1 fruit fly cellular context compared by ENCODE assay signal in the genomic region with DNA sequence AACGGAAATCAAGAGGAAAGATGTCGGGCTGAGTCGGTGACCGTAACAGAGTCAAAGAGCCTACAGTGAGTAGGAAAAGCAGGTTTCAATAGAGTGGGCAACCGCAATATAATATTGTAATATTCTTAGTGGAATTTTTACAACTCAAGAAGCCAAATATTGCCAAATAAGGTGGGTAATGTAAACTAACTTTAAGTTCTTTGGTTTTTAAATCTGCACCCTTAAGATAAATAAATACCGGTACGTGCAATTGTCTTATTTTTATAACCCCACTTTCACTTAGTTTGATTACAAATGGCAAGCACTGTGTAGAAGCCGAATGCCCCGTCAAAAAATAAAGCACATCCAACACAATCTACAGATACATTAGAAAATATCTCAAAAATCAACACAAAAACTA.
A peak's percentile ranks its signal among the peaks of the same experiment; 100 is the strongest.
TF ChIP-seq lines count a peak whose summit lies in the region.

No protein-coding gene starts in this region.

TF ChIP-seq in whole organism, embryonic, 481 proteins besides CTCF, POLR2A, EP300 and RAD21 (continued from another document and continues in another):
- TF ChIP-seq CG2116 (GFP tag; optimal IDR thresholded peaks at IDR 0.05; lab: Kevin White, UChicago) (no peak), bsh (GFP tag; optimal IDR thresholded peaks at IDR 0.05; lab: Kevin White, UChicago) (peak in 1 of 2 experiments; percentile 50), tin (GFP tag; optimal IDR thresholded peaks at IDR 0.05; lab: Kevin White, UChicago) (no peak), grau (tag; optimal IDR thresholded peaks at IDR 0.05; lab: Kevin White, UChicago) (no peak), Hr39 (optimal IDR thresholded peaks at IDR 0.05; lab: Kevin White, UChicago) (no peak), amos (GFP tag; IDR thresholded peaks at IDR 0.05; lab: Robert Waterston, UW; ENCODE audit: partially characterized antibody) (no peak), CG3281 (GFP tag; optimal IDR thresholded peaks at IDR 0.05; lab: Kevin White, UChicago) (no peak), trh (GFP tag; optimal IDR thresholded peaks at IDR 0.05; lab: Kevin White, UChicago) (no peak), CG14050 (GFP tag; IDR thresholded peaks at IDR 0.05; lab: Robert Waterston, UW) (peak; percentile 15; the same call in 1 of the 3 replicates), H15 (GFP tag; IDR thresholded peaks at IDR 0.05; lab: Robert Waterston, UW) (no peak), peb (GFP tag; IDR thresholded peaks at IDR 0.05; lab: Robert Waterston, UW) (no peak), MESR4 (GFP tag; optimal IDR thresholded peaks at IDR 0.05; lab: Kevin White, UChicago) (no peak), Fer3 (tag; optimal IDR thresholded peaks at IDR 0.05; lab: Kevin White, UChicago) (peak; percentile 8), Nf-YA (GFP tag; IDR thresholded peaks at IDR 0.05; lab: Robert Waterston, UW) (0 out of 2 replicates have a peak, but pooled peaks have one; percentile 24), jing (GFP tag; optimal IDR thresholded peaks at IDR 0.05; lab: Kevin White, UChicago) (no peak), ro (GFP tag; IDR thresholded peaks at IDR 0.05; lab: Robert Waterston, UW) (no peak), Atf6 (GFP tag; IDR thresholded peaks at IDR 0.05; lab: Robert Waterston, UW) (no peak), CG7839 (tag; optimal IDR thresholded peaks at IDR 0.05; lab: Kevin White, UChicago) (peak; percentile 43), eve (GFP tag; optimal IDR thresholded peaks at IDR 0.05; lab: Kevin White, UChicago) (no peak), CG9797 (GFP tag; optimal IDR thresholded peaks at IDR 0.05; lab: Kevin White, UChicago) (no peak), Sry-β (GFP tag; optimal IDR thresholded peaks at IDR 0.05; lab: Kevin White, UChicago) (no peak), sr (GFP tag; IDR thresholded peaks at IDR 0.05; lab: Robert Waterston, UW) (no peak), unc-4 (GFP tag; IDR thresholded peaks at IDR 0.05; lab: Robert Waterston, UW; ENCODE audit: partially characterized antibody) (no peak), D (optimal IDR thresholded peaks at IDR 0.05; lab: Kevin White, UChicago) (no peak), D (GFP tag; optimal IDR thresholded peaks at IDR 0.05; lab: Kevin White, UChicago) (no peak), HHEX (GFP tag; optimal IDR thresholded peaks at IDR 0.05; lab: Kevin White, UChicago) (no peak), ham (GFP tag; IDR thresholded peaks at IDR 0.05; lab: Robert Waterston, UW) (no peak), lab (GFP tag; optimal IDR thresholded peaks at IDR 0.05; lab: Kevin White, UChicago) (peak; percentile 17), CG3838 (GFP tag; optimal IDR thresholded peaks at IDR 0.05; lab: Kevin White, UChicago) (no peak), schlank (tag; optimal IDR thresholded peaks at IDR 0.05; lab: Kevin White, UChicago) (no peak), CG6654 (GFP tag; optimal IDR thresholded peaks at IDR 0.05; lab: Kevin White, UChicago) (no peak), CG7357 (GFP tag; IDR thresholded peaks at IDR 0.05; lab: Robert Waterston, UW) (peak; percentile 41; the same call in 1 of the 3 replicates), CG3065 (GFP tag; optimal IDR thresholded peaks at IDR 0.05; lab: Kevin White, UChicago) (no peak), vnd (GFP tag; IDR thresholded peaks at IDR 0.05; lab: Robert Waterston, UW; ENCODE audit: partially characterized antibody) (no peak), CG15011 (GFP tag; optimal IDR thresholded peaks at IDR 0.05; lab: Kevin White, UChicago) (no peak), GATAe (GFP tag; conservative IDR thresholded peaks at IDR 0.05; lab: Robert Waterston, UW) (no peak), CG10462 (GFP tag; optimal IDR thresholded peaks at IDR 0.05; lab: Kevin White, UChicago) (no peak), NfI (GFP tag; optimal IDR thresholded peaks at IDR 0.05; lab: Kevin White, UChicago) (no peak), HLH3B (GFP tag; IDR thresholded peaks at IDR 0.05; lab: Robert Waterston, UW) (no peak), mam (GFP tag; optimal IDR thresholded peaks at IDR 0.05; lab: Kevin White, UChicago) (no peak), CG11560 (tag; IDR thresholded peaks at IDR 0.05; lab: Robert Waterston, UW) (no peak), PHDP (tag; optimal IDR thresholded peaks at IDR 0.05; lab: Kevin White, UChicago) (no peak), HLH4C (GFP tag; IDR thresholded peaks at IDR 0.05; lab: Robert Waterston, UW; ENCODE audit: partially characterized antibody) (no peak), lov (optimal IDR thresholded peaks at IDR 0.05; lab: Kevin White, UChicago) (no peak), lov (GFP tag; IDR thresholded peaks at IDR 0.05; lab: Robert Waterston, UW) (no peak), CG12391 (tag; optimal IDR thresholded peaks at IDR 0.05; lab: Kevin White, UChicago) (no peak), Usf (GFP tag; optimal IDR thresholded peaks at IDR 0.05; lab: Kevin White, UChicago) (no peak), CG10321 (GFP tag; IDR thresholded peaks at IDR 0.05; lab: Robert Waterston, UW) (no peak), Myb (GFP tag; optimal IDR thresholded peaks at IDR 0.05; lab: Kevin White, UChicago) (peak; percentile 12), CG18599 (GFP tag; optimal IDR thresholded peaks at IDR 0.05; lab: Kevin White, UChicago) (no peak), NFAT (GFP tag; IDR thresholded peaks at IDR 0.05; lab: Robert Waterston, UW) (no peak), CG12769 (tag; optimal IDR thresholded peaks at IDR 0.05; lab: Kevin White, UChicago) (peak; percentile 34), z (GFP tag; IDR thresholded peaks at IDR 0.05; lab: Robert Waterston, UW) (peak; percentile 75; the same call in 2 of the 3 replicates), pan (optimal IDR thresholded peaks at IDR 0.05; lab: Kevin White, UChicago) (no peak), pan (GFP tag; optimal IDR thresholded peaks at IDR 0.05 in 1 of 2, IDR thresholded peaks at IDR 0.05 in 1 of 2) (no peak), zfh2 (GFP tag; optimal IDR thresholded peaks at IDR 0.05; lab: Kevin White, UChicago) (no peak), jumu (GFP tag; optimal IDR thresholded peaks at IDR 0.05; lab: Kevin White, UChicago) (no peak), CG11093 (GFP tag; IDR thresholded peaks at IDR 0.05; lab: Robert Waterston, UW) (peak; percentile 72), Sox100B (GFP tag; optimal IDR thresholded peaks at IDR 0.05; lab: Kevin White, UChicago) (no peak), Bgb (GFP tag; IDR thresholded peaks at IDR 0.05; lab: Robert Waterston, UW; ENCODE audit: partially characterized antibody) (no peak), CG3163 (GFP tag; optimal IDR thresholded peaks at IDR 0.05; lab: Kevin White, UChicago) (no peak), CG30020 (tag; optimal IDR thresholded peaks at IDR 0.05; lab: Kevin White, UChicago) (no peak), CG1647 (GFP tag; optimal IDR thresholded peaks at IDR 0.05; lab: Kevin White, UChicago) (no peak), HLH54F (GFP tag; optimal IDR thresholded peaks at IDR 0.05; lab: Kevin White, UChicago) (no peak), CG14014 (GFP tag; IDR thresholded peaks at IDR 0.05; lab: Robert Waterston, UW) (no peak), CG7745 (tag; optimal IDR thresholded peaks at IDR 0.05; lab: Kevin White, UChicago) (no peak), CG12942 (GFP tag; optimal IDR thresholded peaks at IDR 0.05; lab: Kevin White, UChicago) (no peak), Lhr (GFP tag; optimal IDR thresholded peaks at IDR 0.05; lab: Kevin White, UChicago) (no peak), CG4617 (GFP tag; optimal IDR thresholded peaks at IDR 0.05; lab: Kevin White, UChicago; ENCODE audit: borderline replicate concordance) (no peak), CG8924 (tag; optimal IDR thresholded peaks at IDR 0.05; lab: Kevin White, UChicago) (no peak), CG42726 (GFP tag; IDR thresholded peaks at IDR 0.05; lab: Robert Waterston, UW; ENCODE audit: partially characterized antibody) (no peak), dpn (GFP tag; optimal IDR thresholded peaks at IDR 0.05; lab: Kevin White, UChicago) (no peak), pfk (GFP tag; optimal IDR thresholded peaks at IDR 0.05; lab: Kevin White, UChicago) (no peak), danr (GFP tag; IDR thresholded peaks at IDR 0.05; lab: Robert Waterston, UW) (no peak), Tbp (GFP tag; optimal IDR thresholded peaks at IDR 0.05; lab: Kevin White, UChicago) (no peak), hb (GFP tag; IDR thresholded peaks at IDR 0.05; lab: Robert Waterston, UW; ENCODE audit: partially characterized antibody) (no peak), nau (GFP tag; optimal IDR thresholded peaks at IDR 0.05; lab: Kevin White, UChicago) (no peak), sim (GFP tag; IDR thresholded peaks at IDR 0.05; lab: Robert Waterston, UW) (peak; percentile 52; the same call in 1 of the 2 replicates), gt (GFP tag; IDR thresholded peaks at IDR 0.05; lab: Robert Waterston, UW) (no peak), abd-A (tag; optimal IDR thresholded peaks at IDR 0.05; lab: Kevin White, UChicago) (no peak), Optix (GFP tag; IDR thresholded peaks at IDR 0.05; lab: Robert Waterston, UW) (no peak), tio (GFP tag; optimal IDR thresholded peaks at IDR 0.05; lab: Kevin White, UChicago) (no peak), fru (optimal IDR thresholded peaks at IDR 0.05; lab: Kevin White, UChicago) (no peak), Ptx1 (GFP tag; IDR thresholded peaks at IDR 0.05; lab: Robert Waterston, UW) (peak; percentile 30; the same call in 1 of the 2 replicates), Nf-YB (GFP tag; optimal IDR thresholded peaks at IDR 0.05; lab: Kevin White, UChicago) (no peak), CG12155 (GFP tag; optimal IDR thresholded peaks at IDR 0.05; lab: Kevin White, UChicago) (no peak), nmo (GFP tag; optimal IDR thresholded peaks at IDR 0.05; lab: Kevin White, UChicago) (no peak), slou (GFP tag; optimal IDR thresholded peaks at IDR 0.05; lab: Kevin White, UChicago) (no peak), CG18476 (GFP tag; optimal IDR thresholded peaks at IDR 0.05; lab: Kevin White, UChicago) (no peak), wdn (GFP tag; IDR thresholded peaks at IDR 0.05; lab: Robert Waterston, UW) (no peak), CG14667 (GFP tag; IDR thresholded peaks at IDR 0.05; lab: Robert Waterston, UW) (peak; percentile 45; the same call in 1 of the 2 replicates), Aef1 (GFP tag; IDR thresholded peaks at IDR 0.05; lab: Robert Waterston, UW) (peak; percentile 11; the same call in 2 of the 3 replicates), Hr78 (GFP tag; optimal IDR thresholded peaks at IDR 0.05; lab: Kevin White, UChicago) (peak in 1 of 2 experiments; percentile 15), CG15514 (GFP tag; optimal IDR thresholded peaks at IDR 0.05; lab: Kevin White, UChicago) (no peak), Hmr (GFP tag; optimal IDR thresholded peaks at IDR 0.05; lab: Kevin White, UChicago) (no peak), hkb (optimal IDR thresholded peaks at IDR 0.05; lab: Kevin White, UChicago) (no peak), hkb (GFP tag; IDR thresholded peaks at IDR 0.05; lab: Robert Waterston, UW) (peak; percentile 13; the same call in 1 of the 2 replicates), ftz-f1 (GFP tag; optimal IDR thresholded peaks at IDR 0.05; lab: Kevin White, UChicago) (no peak), CG14441 (GFP tag; IDR thresholded peaks at IDR 0.05; lab: Robert Waterston, UW) (peak; percentile 32; the same call in 1 of the 2 replicates), Sox102F (GFP tag; optimal IDR thresholded peaks at IDR 0.05; lab: Kevin White, UChicago) (peak; percentile 22), tap (tag; optimal IDR thresholded peaks at IDR 0.05; lab: Kevin White, UChicago) (peak; percentile 5), CG10654 (GFP tag; optimal IDR thresholded peaks at IDR 0.05; lab: Kevin White, UChicago) (no peak), YL-1 (GFP tag; optimal IDR thresholded peaks at IDR 0.05; lab: Kevin White, UChicago) (no peak), NK7.1 (GFP tag; optimal IDR thresholded peaks at IDR 0.05; lab: Kevin White, UChicago) (no peak), dmrt11E (tag; optimal IDR thresholded peaks at IDR 0.05; lab: Kevin White, UChicago) (no peak), CG12071 (GFP tag; optimal IDR thresholded peaks at IDR 0.05; lab: Kevin White, UChicago) (no peak), Spps (tag; optimal IDR thresholded peaks at IDR 0.05; lab: Kevin White, UChicago) (no peak), CG1024 (GFP tag; IDR thresholded peaks at IDR 0.05; lab: Robert Waterston, UW) (no peak), hbn (GFP tag; IDR thresholded peaks at IDR 0.05; lab: Robert Waterston, UW; ENCODE audit: partially characterized antibody) (no peak), CG8944 (GFP tag; optimal IDR thresholded peaks at IDR 0.05; lab: Kevin White, UChicago) (peak; percentile 27), chn (GFP tag; optimal IDR thresholded peaks at IDR 0.05; lab: Kevin White, UChicago) (no peak), CG2712 (tag; optimal IDR thresholded peaks at IDR 0.05; lab: Kevin White, UChicago) (peak; percentile 46), kah (GFP tag; optimal IDR thresholded peaks at IDR 0.05; lab: Kevin White, UChicago) (no peak), bcd (GFP tag; optimal IDR thresholded peaks at IDR 0.05; lab: Kevin White, UChicago) (no peak), ttk (GFP tag; IDR thresholded peaks at IDR 0.05; lab: Robert Waterston, UW) (0 out of 2 replicates have a peak, but pooled peaks have one; percentile 28), Eip74EF (GFP tag; optimal IDR thresholded peaks at IDR 0.05; lab: Kevin White, UChicago) (no peak), MTF-1 (GFP tag; optimal IDR thresholded peaks at IDR 0.05; lab: Kevin White, UChicago; ENCODE audit: borderline replicate concordance) (no peak), CG18764 (GFP tag; optimal IDR thresholded peaks at IDR 0.05; lab: Kevin White, UChicago) (no peak), Lpt (GFP tag; optimal IDR thresholded peaks at IDR 0.05; lab: Kevin White, UChicago) (no peak), B-H2 (GFP tag; optimal IDR thresholded peaks at IDR 0.05; lab: Kevin White, UChicago) (no peak), Sin3A (optimal IDR thresholded peaks at IDR 0.05; lab: Kevin White, UChicago) (no peak), CG10543 (GFP tag; optimal IDR thresholded peaks at IDR 0.05; lab: Kevin White, UChicago) (peak; percentile 2), Deaf1 (tag; optimal IDR thresholded peaks at IDR 0.05; lab: Kevin White, UChicago) (no peak), fd3F (GFP tag; optimal IDR thresholded peaks at IDR 0.05; lab: Kevin White, UChicago) (no peak), CG6765 (GFP tag; optimal IDR thresholded peaks at IDR 0.05; lab: Kevin White, UChicago) (no peak), emc (GFP tag; optimal IDR thresholded peaks at IDR 0.05; lab: Kevin White, UChicago) (no peak), CG10274 (GFP tag; optimal IDR thresholded peaks at IDR 0.05; lab: Kevin White, UChicago) (no peak), pnt (GFP tag; optimal IDR thresholded peaks at IDR 0.05; lab: Kevin White, UChicago) (no peak), Doc3 (GFP tag; IDR thresholded peaks at IDR 0.05; lab: Robert Waterston, UW; ENCODE audit: partially characterized antibody) (no peak), dm (GFP tag; optimal IDR thresholded peaks at IDR 0.05; lab: Kevin White, UChicago) (no peak), CG1603 (tag; optimal IDR thresholded peaks at IDR 0.05; lab: Kevin White, UChicago) (peak; percentile 33)
